Worm (Caenorhabditis elegans): Measurements from ENCODE around the gene C08D8.7.

ce11 chrV:8305940-8306339 is 35.1 kb upstream of the C08D8.7 start:
- TF ChIP-seq unc-62 (GFP tag; optimal IDR thresholded peaks at IDR 0.05), result no peak
- TF ChIP-seq blmp-1 (tag; optimal IDR thresholded peaks at IDR 0.05), result no peak

Data from whole organism, mixed stage, embryonic.